Fruit fly (Drosophila melanogaster) whole organism, embryonic: Measurements from ENCODE around the gene Mondo.

Experiments used
- Ada2b ChIP-seq: fragments of 200-800 bp; sonication (Bioruptor generic); IDR thresholded peaks from 2 replicates; pipeline ENCODE4 v1.3.6; 2022; ENCODE audit warnings: missing biosample characterization, missing genetic modification characterization
- Adf1 ChIP-seq: fragments of 200-800 bp; sonication (Bioruptor generic); IDR thresholded peaks from 2 replicates; pipeline ENCODE4 v1.3.6; 2022; ENCODE audit warnings: missing biosample characterization, missing genetic modification characterization
- Awh ChIP-seq: fragments of 200-800 bp; sonication (Bioruptor generic); IDR thresholded peaks from 2 replicates; pipeline ENCODE4, ENCODE4 v1.3.6; 2022; ENCODE audit warnings: missing biosample characterization, missing genetic modification characterization
- CG10431 ChIP-seq: fragments of 200-800 bp; sonication (Bioruptor generic); optimal IDR thresholded peaks from 3 replicates; lab custom pipeline; 2018; ENCODE audit warnings: missing biosample characterization, mild to moderate bottlenecking, missing genetic modification characterization
- CG11085 ChIP-seq: fragments of 200-800 bp; sonication (Bioruptor generic); IDR thresholded peaks from 2 replicates; pipeline ENCODE4 v1.3.6; 2022; ENCODE audit warnings: missing biosample characterization, missing genetic modification characterization
- CG11398 ChIP-seq: fragments of 200-800 bp; sonication (Bioruptor generic); optimal IDR thresholded peaks from 2 replicates; lab custom pipeline; 2016; ENCODE audit warnings: missing biosample characterization, missing genetic modification characterization
- CG14965 ChIP-seq: fragments of 200-800 bp; sonication (Bioruptor generic); optimal IDR thresholded peaks from 2 replicates; lab custom pipeline; 2016; ENCODE audit warnings: missing biosample characterization, missing genetic modification characterization, borderline replicate concordance
- CG18599 ChIP-seq: fragments of 200-800 bp; sonication (Bioruptor generic); optimal IDR thresholded peaks from 3 replicates; lab custom pipeline; 2017; ENCODE audit warnings: missing biosample characterization, missing genetic modification characterization, mild to moderate bottlenecking, moderate library complexity, missing genetic modification reagents
- CG2129 ChIP-seq: fragments of 200-800 bp; sonication (Bioruptor generic); IDR thresholded peaks from 2 replicates; pipeline ENCODE4 v1.3.6; 2022; ENCODE audit warnings: missing biosample characterization, missing genetic modification characterization; ENCODE audit not compliant: partially characterized antibody
- CG31224 ChIP-seq: fragments of 200-800 bp; sonication (Bioruptor generic); IDR thresholded peaks from 2 replicates; pipeline ENCODE4 v1.3.6; 2022; ENCODE audit warnings: missing biosample characterization, missing genetic modification characterization
- CG3281 ChIP-seq: fragments of 200-800 bp; sonication (Bioruptor generic); optimal IDR thresholded peaks from 3 replicates; lab custom pipeline; 2017; ENCODE audit warnings: missing biosample characterization, mild to moderate bottlenecking, missing genetic modification characterization
- CG33213 ChIP-seq: fragments of 200-800 bp; sonication (Bioruptor generic); optimal IDR thresholded peaks from 3 replicates; lab custom pipeline; 2016; ENCODE audit warnings: missing biosample characterization, missing genetic modification characterization
- CG34224 ChIP-seq: fragments of 200-800 bp; sonication (Bioruptor generic); IDR thresholded peaks from 3 replicates; pipeline ENCODE4 v1.3.6; 2022; ENCODE audit warnings: missing biosample characterization, missing genetic modification characterization; ENCODE audit not compliant: partially characterized antibody
- CG7372 ChIP-seq: fragments of 200-800 bp; sonication (Bioruptor generic); IDR thresholded peaks from 2 replicates; pipeline ENCODE4 v1.3.6; 2022; ENCODE audit warnings: missing biosample characterization, missing genetic modification characterization
- CG7987 ChIP-seq: fragments of 200-800 bp; sonication (Bioruptor generic); optimal IDR thresholded peaks from 2 replicates; lab custom pipeline; 2018; ENCODE audit warnings: missing biosample characterization, mild to moderate bottlenecking, missing genetic modification characterization, moderate library complexity
- CG8281 ChIP-seq: fragments of 200-800 bp; sonication (Bioruptor generic); optimal IDR thresholded peaks from 2 replicates; lab custom pipeline; 2018; ENCODE audit warnings: missing biosample characterization, mild to moderate bottlenecking, missing genetic modification characterization, moderate library complexity
- CG9797 ChIP-seq: fragments of 200-800 bp; sonication (Bioruptor generic); optimal IDR thresholded peaks from 3 replicates; lab custom pipeline; 2018; ENCODE audit warnings: missing biosample characterization, mild to moderate bottlenecking, missing genetic modification characterization
- D19A ChIP-seq: fragments of 200-800 bp; optimal IDR thresholded peaks from 3 replicates; lab custom pipeline; 2019; ENCODE audit warnings: missing biosample characterization, mild to moderate bottlenecking, missing genetic modification characterization, moderate library complexity
- Dip2 ChIP-seq: fragments of 200-800 bp; sonication (Bioruptor generic); IDR thresholded peaks from 2 replicates; pipeline ENCODE4 v1.3.6; 2022; ENCODE audit warnings: missing biosample characterization, missing genetic modification characterization
- Ets65A ChIP-seq: fragments of 200-800 bp; sonication (Bioruptor generic); peaks from one replicate; lab custom pipeline; 2016; ENCODE audit warnings: missing biosample characterization, missing genetic modification characterization
- HLH54F ChIP-seq: fragments of 200-800 bp; sonication (Bioruptor generic); optimal IDR thresholded peaks from 3 replicates; lab custom pipeline; 2016; ENCODE audit warnings: missing biosample characterization, missing genetic modification characterization
- HmgD ChIP-seq: fragments of 200-800 bp; sonication (Bioruptor generic); optimal IDR thresholded peaks from 3 replicates; lab custom pipeline; 2016; ENCODE audit warnings: missing biosample characterization, missing genetic modification characterization
- HmgZ ChIP-seq: fragments of 200-800 bp; sonication (Bioruptor generic); optimal IDR thresholded peaks from 2 replicates; lab custom pipeline; 2018; ENCODE audit warnings: missing biosample characterization, mild to moderate bottlenecking, missing genetic modification characterization
- Hmx ChIP-seq: fragments of 200-800 bp; sonication (Bioruptor generic); optimal IDR thresholded peaks from 2 replicates; lab custom pipeline; 2016; ENCODE audit warnings: missing biosample characterization, missing genetic modification characterization
- Meics ChIP-seq: fragments of 200-800 bp; sonication (Bioruptor generic); optimal IDR thresholded peaks from 2 replicates; lab custom pipeline; 2017; ENCODE audit warnings: missing biosample characterization, mild to moderate bottlenecking, missing genetic modification characterization
- NK7.1 ChIP-seq: fragments of 200-800 bp; sonication (Bioruptor generic); optimal IDR thresholded peaks from 3 replicates; lab custom pipeline; 2016; ENCODE audit warnings: missing biosample characterization, missing genetic modification characterization
- Ssrp ChIP-seq: fragments of 200-800 bp; sonication (Bioruptor generic); optimal IDR thresholded peaks from 2 replicates; lab custom pipeline; 2018; ENCODE audit warnings: missing biosample characterization, mild to moderate bottlenecking, missing genetic modification characterization, moderate library complexity
- Stat92E ChIP-seq, 3 experiments: fragments of >200 bp in 2 of 3; fragments of 200-800 bp in 1 of 3; sonication (Bioruptor generic) in 1 of 3; optimal IDR thresholded peaks; 2 replicates each; lab custom pipeline; 2017 to 2019; ENCODE audit warnings: missing biosample characterization in 3 of 3, missing genetic modification characterization in 3 of 3, mild to moderate bottlenecking in 1 of 3, moderate library complexity in 1 of 3
- Usf ChIP-seq: fragments of 200-800 bp; sonication (Bioruptor generic); optimal IDR thresholded peaks from 2 replicates; lab custom pipeline; 2017; ENCODE audit warnings: missing genotype, missing biosample characterization, missing genetic modification characterization
- ash1 ChIP-seq: fragments of 200-800 bp; sonication (Bioruptor generic); optimal IDR thresholded peaks from 2 replicates; lab custom pipeline; 2018; ENCODE audit warnings: missing biosample characterization, mild to moderate bottlenecking, missing genetic modification characterization
- chinmo ChIP-seq: fragments of 200-800 bp; sonication (Bioruptor generic); IDR thresholded peaks from 4 replicates; pipeline ENCODE4 v1.3.6; 2022; ENCODE audit warnings: missing biosample characterization, missing genetic modification characterization; ENCODE audit not compliant: partially characterized antibody
- da ChIP-seq: fragments of 200-800 bp; sonication (Bioruptor generic); optimal IDR thresholded peaks from 2 replicates; lab custom pipeline; 2016; ENCODE audit warnings: missing biosample characterization, missing genetic modification characterization
- dm ChIP-seq: fragments of 200-800 bp; sonication (Bioruptor generic); optimal IDR thresholded peaks from 3 replicates; lab custom pipeline; 2016; ENCODE audit warnings: missing biosample characterization, missing genetic modification characterization
- dmrt11E ChIP-seq: fragments of 200-800 bp; sonication (Bioruptor generic); optimal IDR thresholded peaks from 3 replicates; lab custom pipeline; 2018; ENCODE audit warnings: missing biosample characterization, mild to moderate bottlenecking, missing genetic modification characterization, moderate library complexity
- dmrt99B ChIP-seq: fragments of 200-800 bp; sonication (Bioruptor generic); optimal IDR thresholded peaks from 2 replicates; lab custom pipeline; 2018; ENCODE audit warnings: missing biosample characterization, mild to moderate bottlenecking, missing genetic modification characterization, moderate library complexity
- ftz-f1 ChIP-seq: fragments of 200-800 bp; sonication (Bioruptor generic); optimal IDR thresholded peaks from 2 replicates; lab custom pipeline; 2016; ENCODE audit warnings: missing biosample characterization, missing genetic modification characterization
- gfzf ChIP-seq: fragments of 200-800 bp; sonication (Bioruptor generic); optimal IDR thresholded peaks from 2 replicates; lab custom pipeline; 2016; ENCODE audit warnings: missing biosample characterization, mild to moderate bottlenecking, missing genetic modification characterization, moderate library complexity
- grau ChIP-seq: fragments of 200-800 bp; optimal IDR thresholded peaks from 3 replicates; lab custom pipeline; 2019; ENCODE audit warnings: missing biosample characterization, mild to moderate bottlenecking, missing genetic modification characterization, moderate library complexity
- h ChIP-seq: fragments of >200 bp; optimal IDR thresholded peaks from 2 replicates; lab custom pipeline; 2017
- hb ChIP-seq: fragments of 200-800 bp; sonication (Bioruptor generic); IDR thresholded peaks from 3 replicates; pipeline ENCODE4 v1.3.6; 2022; ENCODE audit warnings: missing biosample characterization, missing genetic modification characterization; ENCODE audit not compliant: partially characterized antibody
- lilli ChIP-seq: fragments of 200-800 bp; sonication (Bioruptor generic); optimal IDR thresholded peaks from 3 replicates; lab custom pipeline; 2016; ENCODE audit warnings: missing biosample characterization, missing genetic modification characterization
- lola ChIP-seq, 3 experiments: fragments of >200 bp in 2 of 3; fragments of 200-800 bp in 1 of 3; sonication (Bioruptor generic) in 1 of 3; optimal IDR thresholded peaks; 2 replicates each; lab custom pipeline; 2017 to 2019; ENCODE audit warnings: missing biosample characterization in 3 of 3, missing genetic modification characterization in 3 of 3, mild to moderate bottlenecking in 1 of 3, moderate library complexity in 1 of 3
- lov ChIP-seq, 2 experiments: fragments of 200-800 bp in 1 of 2; fragments of >200 bp in 1 of 2; sonication (Bioruptor generic) in 1 of 2; IDR thresholded peaks in 1 of 2; optimal IDR thresholded peaks in 1 of 2; 2 replicates in 1 of 2; 3 replicates in 1 of 2; pipeline versions ENCODE4 v1.3.6 to Lab custom; 2017 to 2022; ENCODE audit warnings: missing biosample characterization in 1 of 2, missing genetic modification characterization in 1 of 2
- oc ChIP-seq: fragments of 200-800 bp; sonication (Bioruptor generic); optimal IDR thresholded peaks from 2 replicates; lab custom pipeline; 2018; ENCODE audit warnings: missing biosample characterization, mild to moderate bottlenecking, missing genetic modification characterization, moderate library complexity
- ranshi ChIP-seq: fragments of 200-800 bp; sonication (Bioruptor generic); IDR thresholded peaks from 2 replicates; pipeline ENCODE4 v1.3.6; 2022; ENCODE audit warnings: missing biosample characterization, missing genetic modification characterization
- stwl ChIP-seq: fragments of 200-800 bp; sonication (Bioruptor generic); optimal IDR thresholded peaks from 3 replicates; lab custom pipeline; 2018; ENCODE audit warnings: missing biosample characterization, mild to moderate bottlenecking, missing genetic modification characterization, moderate library complexity
- tgo ChIP-seq: fragments of 200-800 bp; sonication (Bioruptor generic); IDR thresholded peaks from 3 replicates; pipeline ENCODE4 v1.3.6; 2022; ENCODE audit warnings: missing biosample characterization, missing genetic modification characterization
- unpg ChIP-seq: fragments of 200-800 bp; sonication (Bioruptor generic); optimal IDR thresholded peaks from 3 replicates; lab custom pipeline; 2018; ENCODE audit warnings: missing biosample characterization, mild to moderate bottlenecking, missing genetic modification characterization, moderate library complexity

The Mondo gene

dm6 chr2L:21309754-21310426 lies at the start of gene Mondo (continued):
- TF ChIP-seq D19A (tag; lab: Kevin White, UChicago) (peak; percentile 37), CG14965 (no peak), CG3281 (GFP tag; lab: Kevin White, UChicago) (no peak), CG34224 (GFP tag; lab: Robert Waterston, UW) (peak; percentile 3; the same call in 1 of the 3 replicates), dmrt99B (tag; lab: Kevin White, UChicago) (peak; percentile 37), Dip2 (no peak), lola (GFP tag; optimal IDR thresholded peaks at IDR 0.05; lab: Kevin White, UChicago) (no peak), h (no peak), da (GFP tag; lab: Kevin White, UChicago) (no peak), oc (no peak), chinmo (GFP tag; lab: Robert Waterston, UW) (peak; percentile 69; the same call in 2 of the 4 replicates), ftz-f1 (GFP tag; lab: Kevin White, UChicago) (peak; percentile 96), CG11398 (GFP tag; lab: Kevin White, UChicago) (peak; percentile 7), CG33213 (GFP tag; lab: Kevin White, UChicago) (peak; percentile 23), ash1 (GFP tag; lab: Kevin White, UChicago) (peak; percentile 0), dm (GFP tag; lab: Kevin White, UChicago) (peak; percentile 7), lov (optimal IDR thresholded peaks at IDR 0.05; lab: Kevin White, UChicago) (no peak), lov (GFP tag; IDR thresholded peaks at IDR 0.05; lab: Robert Waterston, UW) (no peak), HLH54F (peak; percentile 29), unpg (peak; percentile 36), CG7372 (GFP tag; lab: Robert Waterston, UW) (peak; percentile 28; the same call in 1 of the 2 replicates), HmgZ (tag; lab: Kevin White, UChicago) (peak; percentile 6), grau (peak; percentile 32), Ssrp (tag; lab: Kevin White, UChicago) (peak; percentile 50), ranshi (0 out of 2 replicates have a peak, but pooled peaks have one; percentile 57), CG7987 (GFP tag; lab: Kevin White, UChicago) (no peak), stwl (tag; lab: Kevin White, UChicago) (peak; percentile 6), CG18599 (GFP tag; lab: Kevin White, UChicago) (no peak), CG31224 (no peak), dmrt11E (tag; lab: Kevin White, UChicago) (peak; percentile 50), gfzf (GFP tag; lab: Kevin White, UChicago) (peak; percentile 74), Adf1 (GFP tag; lab: Robert Waterston, UW) (0 out of 2 replicates have a peak, but pooled peaks have one; percentile 13), Ada2b (GFP tag; lab: Robert Waterston, UW) (peak; percentile 29; the same call in 1 of the 2 replicates), hb (no peak), lilli (GFP tag; lab: Kevin White, UChicago) (no peak), Usf (GFP tag; lab: Kevin White, UChicago) (peak; percentile 16), CG9797 (GFP tag; lab: Kevin White, UChicago) (peak; percentile 18), Ets65A (GFP tag; lab: Kevin White, UChicago) (peak; percentile 95), CG10431 (no peak), CG8281 (tag; lab: Kevin White, UChicago) (no peak), tgo (GFP tag; lab: Robert Waterston, UW) (peak; percentile 48; the same call in 2 of the 3 replicates), CG2129 (GFP tag; lab: Robert Waterston, UW) (no peak), Hmx (GFP tag; lab: Kevin White, UChicago) (no peak), CG11085 (GFP tag; lab: Robert Waterston, UW) (0 out of 2 replicates have a peak, but pooled peaks have one; percentile 10), Meics (peak; percentile 42), NK7.1 (no peak), Stat92E (GFP tag; optimal IDR thresholded peaks at IDR 0.05; lab: Kevin White, UChicago) (peak in 1 of 3 experiments; percentile 8), HmgD (GFP tag; lab: Kevin White, UChicago) (peak; percentile 12), Awh (GFP tag; lab: Robert Waterston, UW) (peak; percentile 35)
